Fruit fly (Drosophila melanogaster) Kc167 (cell line): ENCODE results near the gene CG8997.
A peak's percentile ranks its signal among the peaks of the same experiment; 100 is the strongest.

Source experiments
- Myc ChIP-seq: fragments of >200 bp; optimal IDR thresholded peaks from 2 replicates; lab custom pipeline; 2017; ENCODE audit warnings: missing external identifiers
- Sin3A ChIP-seq: fragments of >200 bp; optimal IDR thresholded peaks from 2 replicates; lab custom pipeline; 2018; ENCODE audit warnings: missing external identifiers
- h ChIP-seq: fragments of >200 bp; optimal IDR thresholded peaks from 3 replicates; lab custom pipeline; 2018; ENCODE audit warnings: missing external identifiers
- insv ChIP-seq: fragments of >200 bp; optimal IDR thresholded peaks from 3 replicates; lab custom pipeline; 2018; ENCODE audit warnings: missing external identifiers
- psq ChIP-seq: fragments of >200 bp; optimal IDR thresholded peaks from 2 replicates; lab custom pipeline; 2017; ENCODE audit warnings: missing external identifiers
- ttk ChIP-seq: sonication (Bioruptor generic); optimal IDR thresholded peaks from 2 replicates; lab custom pipeline; 2017; ENCODE audit warnings: missing external identifiers

CG8997 gene

DNA sequence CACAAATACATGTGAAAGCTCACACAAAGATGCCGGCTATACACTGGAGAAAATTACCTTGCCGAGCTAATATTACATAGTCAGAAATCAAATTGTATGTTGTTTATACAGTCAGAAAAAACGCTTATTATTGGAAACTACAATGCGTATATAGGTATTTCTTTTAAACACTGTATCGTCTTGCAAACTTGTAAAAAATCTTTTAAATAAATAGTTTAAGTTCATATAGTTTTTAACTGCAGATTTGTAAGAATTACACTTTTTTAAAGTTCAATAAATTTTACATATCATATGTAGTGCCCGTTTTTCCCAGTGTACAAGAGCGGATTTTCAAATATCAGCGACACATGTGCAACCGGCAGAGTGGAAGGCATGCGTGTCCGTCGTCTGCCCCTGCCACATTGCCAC is 5.4 kb downstream of the CG8997 start:
- no peak for TF ChIP-seq ttk (lab: Kevin White, UChicago)
- TF ChIP-seq insv (lab: Kevin White, UChicago), result no peak
- no peak for TF ChIP-seq Sin3A (lab: Kevin White, UChicago)
- TF ChIP-seq Myc, result no peak
- TF ChIP-seq psq (lab: Kevin White, UChicago), result no peak
- no peak for TF ChIP-seq h (lab: Kevin White, UChicago)

DNA sequence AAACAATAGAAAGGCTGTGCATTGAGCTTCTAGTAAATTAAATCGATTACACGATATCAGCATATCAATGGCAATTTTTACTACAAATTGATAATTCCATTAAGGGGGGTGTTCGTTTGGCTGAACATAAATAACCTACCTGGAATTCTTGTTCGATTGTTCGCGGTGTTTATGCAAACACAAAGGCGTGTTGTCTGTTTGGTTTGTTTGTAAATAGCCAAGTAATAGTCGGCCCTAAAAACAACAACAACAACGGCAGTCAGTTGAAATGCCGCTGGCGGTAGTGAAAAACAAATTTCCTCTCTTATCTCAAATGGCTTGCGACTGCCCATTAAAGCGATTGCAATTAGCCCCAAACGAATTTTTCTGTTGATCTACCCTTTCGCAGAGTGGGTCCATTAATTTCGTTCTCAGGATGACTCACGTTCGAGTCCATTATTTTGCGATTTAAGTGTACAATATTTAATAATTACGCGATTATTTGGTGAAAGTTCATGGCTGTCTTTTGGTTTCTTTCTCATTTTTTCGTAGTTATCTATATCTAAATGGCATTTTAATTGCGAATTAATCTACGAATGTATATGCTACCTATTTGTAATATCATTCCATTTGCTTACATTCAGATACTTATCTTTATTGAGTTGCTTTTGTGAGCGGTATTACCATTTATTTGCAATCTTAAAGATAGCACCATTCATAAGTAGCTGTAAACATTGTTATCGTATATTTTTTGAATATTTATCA is 6.3 kb downstream of the CG8997 start:
- TF ChIP-seq ttk (lab: Kevin White, UChicago) (no peak), Sin3A (lab: Kevin White, UChicago) (no peak), insv (lab: Kevin White, UChicago) (no peak), h (lab: Kevin White, UChicago) (no peak), psq (lab: Kevin White, UChicago) (no peak)

DNA sequence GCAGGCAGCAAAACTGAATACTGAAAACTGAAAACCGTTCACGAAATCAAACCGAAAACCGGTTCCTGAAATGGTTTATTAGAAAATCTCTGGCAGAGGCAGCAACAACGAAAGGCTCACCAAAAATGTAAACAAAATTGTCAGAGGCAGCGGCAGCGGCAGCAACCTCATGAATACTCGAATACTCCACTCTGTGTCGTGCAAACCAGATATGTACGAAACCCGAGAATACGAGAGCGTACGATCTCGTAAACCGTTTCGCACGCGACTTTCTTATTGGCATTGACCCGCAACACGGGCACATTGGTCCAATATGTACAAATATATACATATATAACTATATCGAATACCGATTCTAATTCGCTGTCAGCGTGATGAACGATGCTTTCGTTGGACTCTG is 7.5 kb downstream of the CG8997 start:
- no peak for TF ChIP-seq h (lab: Kevin White, UChicago)
- no peak for TF ChIP-seq psq (lab: Kevin White, UChicago)
- TF ChIP-seq insv (lab: Kevin White, UChicago), result no peak
- no peak for TF ChIP-seq ttk (lab: Kevin White, UChicago)
- no peak for TF ChIP-seq Sin3A (lab: Kevin White, UChicago)
- TF ChIP-seq Myc, result no peak

DNA sequence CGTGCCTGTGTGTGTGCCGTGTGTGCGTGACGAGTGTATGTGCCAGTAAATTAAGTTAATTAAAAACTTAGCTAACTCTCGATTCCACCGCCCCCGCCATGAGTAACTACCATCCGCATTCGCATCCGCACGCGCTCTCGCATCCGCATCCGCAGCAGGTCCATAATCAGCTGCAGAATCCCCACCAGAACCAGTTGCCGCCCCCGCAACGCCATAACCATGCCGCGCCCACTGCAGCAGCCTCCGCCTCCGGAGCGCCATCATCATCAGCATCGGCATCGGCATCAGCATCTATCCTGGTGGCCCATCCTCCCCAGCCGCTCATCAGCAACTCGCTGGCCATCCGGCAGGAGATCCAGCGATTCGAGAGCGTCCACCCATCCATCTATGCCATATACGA is 9.2 kb downstream of the CG8997 start:
- no peak for TF ChIP-seq psq (lab: Kevin White, UChicago)
- no peak for TF ChIP-seq insv (lab: Kevin White, UChicago)
- no peak for TF ChIP-seq Myc
- no peak for TF ChIP-seq h (lab: Kevin White, UChicago)
- no peak for TF ChIP-seq Sin3A (lab: Kevin White, UChicago)
- no peak for TF ChIP-seq ttk (lab: Kevin White, UChicago)

DNA sequence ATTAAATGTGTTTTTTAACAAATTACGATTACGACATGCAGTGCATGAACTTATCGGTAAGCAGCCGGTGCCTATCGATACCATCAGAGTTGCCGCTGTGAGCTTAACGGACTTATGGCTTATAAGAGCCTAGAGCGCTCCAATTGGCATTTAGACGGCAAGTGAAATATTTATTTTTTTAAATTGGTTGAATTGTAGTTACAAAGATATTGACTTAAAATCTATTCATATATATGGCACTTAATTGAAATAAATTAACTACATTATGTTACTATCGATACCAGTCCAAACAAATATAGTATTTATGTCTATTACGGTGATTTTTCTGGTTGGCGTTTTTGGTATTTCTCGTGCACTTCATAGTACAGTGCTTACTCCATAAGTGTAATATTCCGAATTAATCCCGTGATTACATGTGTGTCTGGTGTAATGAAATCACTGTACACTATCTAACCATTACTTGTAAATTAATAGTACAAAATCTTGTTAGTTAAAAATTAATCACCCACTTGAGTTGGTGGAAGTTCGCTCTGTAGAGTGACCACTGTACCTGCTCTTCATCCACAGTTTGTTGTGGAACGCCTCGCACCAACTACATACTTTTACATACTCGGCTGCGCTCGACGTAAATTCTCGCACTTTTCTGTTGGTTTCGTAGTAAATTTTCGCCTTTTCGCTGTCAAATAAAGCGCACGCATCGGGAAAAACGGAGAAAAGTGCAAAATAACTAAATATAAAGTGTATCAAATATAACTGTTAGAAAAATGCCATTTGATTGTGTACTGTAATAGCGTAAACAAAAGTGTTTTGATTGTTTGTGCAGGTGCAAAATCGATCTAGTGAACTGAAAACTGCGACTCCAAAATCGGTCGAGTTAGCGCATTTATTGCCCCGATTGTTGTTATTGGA is 9.9 kb downstream of the CG8997 start, which contains the start of the genes mRpS23 and CenG1A:
Gene mRpS23 (minus strand): TSS at position 71 of the 909 bp plus-strand sequence.
Gene CenG1A (plus strand): TSS at position 563 of the 909 bp plus-strand sequence.
- peak; percentile 60 for TF ChIP-seq Sin3A (lab: Kevin White, UChicago)
- no peak for TF ChIP-seq Myc

DNA sequence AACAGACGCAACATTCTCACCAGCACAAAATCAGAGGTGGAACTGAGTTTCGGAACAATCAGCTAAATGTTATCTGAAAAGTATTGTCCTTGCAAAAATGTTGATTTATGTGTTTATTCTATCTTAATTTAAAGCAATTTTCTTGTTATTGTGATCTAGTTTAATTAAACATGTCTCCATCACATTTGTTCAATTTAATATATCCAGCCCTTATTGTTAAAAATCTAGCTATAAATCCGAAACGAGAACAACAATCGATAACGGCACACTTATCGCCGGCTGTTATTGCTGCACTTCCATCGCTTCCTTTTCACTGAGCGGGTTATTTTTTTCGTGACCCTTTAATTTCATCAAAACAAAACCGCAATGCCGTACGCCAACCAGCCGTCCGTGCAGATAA is 12.1 kb downstream of the CG8997 start, which contains the start of the genes GatC, PolG2 and Polr2C:
Gene GatC (minus strand): TSS at position 48 of the 400 bp plus-strand sequence.
Gene PolG2 (minus strand): TSS at position 48 of the 400 bp plus-strand sequence.
Gene Polr2C (plus strand): TSS at position 280 of the 400 bp plus-strand sequence.
- TF ChIP-seq ttk (lab: Kevin White, UChicago) (no peak), h (lab: Kevin White, UChicago) (no peak), Myc (no peak), psq (lab: Kevin White, UChicago) (no peak), Sin3A (lab: Kevin White, UChicago) (no peak), insv (lab: Kevin White, UChicago) (no peak)

DNA sequence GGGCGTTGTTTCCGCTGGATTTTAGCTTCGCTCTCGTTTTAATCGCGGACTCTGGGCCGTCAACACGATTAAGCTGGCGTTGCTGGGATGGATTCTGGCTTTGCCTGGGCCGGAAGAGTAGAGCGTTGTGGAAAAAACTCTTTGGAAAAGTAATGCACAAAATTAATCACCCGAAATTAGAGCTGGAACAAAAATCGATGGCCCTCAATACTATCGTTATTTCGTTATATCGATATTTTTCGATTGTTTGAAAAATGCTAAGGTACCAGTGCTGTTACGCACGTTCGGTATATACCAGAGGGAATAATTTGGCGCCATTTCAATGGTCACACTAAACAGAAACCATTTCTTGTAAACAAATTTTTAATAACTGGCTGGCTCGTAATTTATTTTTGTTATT is 15.6 kb downstream of the CG8997 start, which contains the start of the genes Arpc1 and Orc5:
Gene Arpc1 (minus strand): TSS at position 202 of the 400 bp plus-strand sequence.
Gene Orc5 (plus strand): TSS at position 298 of the 400 bp plus-strand sequence.
- TF ChIP-seq Sin3A (lab: Kevin White, UChicago) (no peak), Myc (no peak), ttk (lab: Kevin White, UChicago) (no peak), h (lab: Kevin White, UChicago) (no peak), insv (lab: Kevin White, UChicago) (no peak), psq (lab: Kevin White, UChicago) (no peak)

DNA sequence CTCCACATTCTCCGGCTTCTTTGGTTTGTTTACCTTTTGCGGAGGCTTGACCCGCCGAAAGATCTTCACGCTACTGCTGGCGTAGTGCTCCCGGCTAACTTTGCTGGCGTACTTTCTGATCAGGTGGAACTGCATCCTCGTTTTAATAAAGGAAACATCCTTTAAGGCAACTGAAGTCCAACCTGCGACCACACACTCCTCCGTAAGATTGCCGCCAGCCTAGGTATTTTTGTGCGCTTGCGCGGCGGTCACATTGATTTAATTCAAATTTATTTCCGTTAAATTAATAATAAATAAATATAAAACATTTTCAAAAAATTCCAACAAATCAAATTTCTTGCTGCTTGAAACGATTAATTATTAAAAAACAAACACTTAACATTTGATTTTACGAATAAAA is 17.6 kb downstream of the CG8997 start, which contains the start of gene PolG1:
Gene PolG1 (minus strand): TSS at position 216 of the 400 bp plus-strand sequence.
- TF ChIP-seq h (lab: Kevin White, UChicago) (no peak), ttk (lab: Kevin White, UChicago) (no peak), Sin3A (lab: Kevin White, UChicago) (no peak), insv (lab: Kevin White, UChicago) (no peak), psq (lab: Kevin White, UChicago) (no peak), Myc (no peak)

DNA sequence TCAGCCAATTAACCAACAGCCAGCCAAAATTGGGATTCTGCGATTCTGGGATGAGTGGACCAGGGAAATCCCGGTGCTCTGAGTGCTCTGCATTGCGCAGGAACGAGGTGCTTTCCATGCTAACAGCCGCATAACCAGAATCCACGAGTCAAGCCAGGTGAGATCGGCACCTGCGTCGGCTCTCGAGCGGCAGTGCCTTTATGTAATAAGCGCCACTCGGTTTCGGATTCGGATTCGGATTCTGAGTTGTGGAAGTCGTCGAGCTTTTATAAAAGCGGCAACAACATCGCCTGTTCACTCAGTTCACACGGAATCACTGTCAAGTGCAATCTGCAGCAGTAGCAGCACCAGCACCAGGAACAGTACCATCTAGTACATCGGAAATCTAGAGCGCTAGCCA is 24.2 kb downstream of the CG8997 start, which contains the start of gene b:
Gene b (plus strand): TSS at position 301 of the 400 bp plus-strand sequence.
- TF ChIP-seq h (lab: Kevin White, UChicago) (no peak), Sin3A (lab: Kevin White, UChicago) (no peak), Myc (no peak), insv (lab: Kevin White, UChicago) (no peak), ttk (lab: Kevin White, UChicago) (no peak), psq (lab: Kevin White, UChicago) (no peak)

DNA sequence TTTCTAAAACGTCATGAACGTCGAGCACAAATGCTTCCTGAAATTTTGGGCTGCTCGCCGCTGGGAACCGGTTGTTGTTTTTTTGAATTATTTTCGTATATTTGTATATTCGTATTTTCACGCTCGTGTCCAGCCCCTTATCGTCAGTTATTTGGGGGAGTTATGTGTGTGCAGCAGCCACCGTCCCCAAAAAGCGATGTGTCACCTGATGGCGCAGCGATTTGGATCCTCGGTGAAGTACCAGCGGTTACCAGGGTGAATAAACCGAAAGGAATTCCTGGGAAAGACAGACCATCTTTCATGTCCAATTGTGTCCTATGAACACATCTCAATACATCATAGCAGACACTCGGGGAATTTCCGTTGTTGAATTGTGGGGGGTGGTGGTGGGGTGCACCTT is 24.9 kb downstream of the CG8997 start:
- TF ChIP-seq psq (lab: Kevin White, UChicago) (no peak), h (lab: Kevin White, UChicago) (no peak), ttk (lab: Kevin White, UChicago) (no peak), Myc (no peak), Sin3A (lab: Kevin White, UChicago) (no peak), insv (lab: Kevin White, UChicago) (no peak)
